Worm (Caenorhabditis elegans): ENCODE measurements around the gene mac-1.

DNA sequence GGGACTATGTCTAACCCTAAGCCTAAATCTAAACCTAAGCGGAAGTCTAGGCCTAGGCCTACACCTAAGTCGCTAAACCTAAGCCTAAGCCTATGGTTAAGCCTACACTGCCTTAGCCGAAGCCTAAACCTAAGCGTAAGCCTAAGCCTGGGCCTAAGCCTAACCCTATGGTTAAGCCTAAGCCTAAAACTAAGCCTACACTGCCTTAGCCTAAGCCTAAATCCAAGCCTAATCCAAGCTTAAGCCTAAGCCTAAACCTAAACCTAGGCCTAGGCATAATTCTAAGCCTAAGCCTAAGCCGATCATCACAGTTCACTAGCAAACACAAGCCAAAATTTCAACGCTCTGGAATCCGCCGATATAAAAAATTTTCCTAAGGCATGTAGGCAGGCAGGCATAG, 20.6 kb upstream of the mac-1 start:
- TF ChIP-seq elt-1 (tag; optimal IDR thresholded peaks at IDR 0.05; ENCODE audit: borderline replicate concordance, insufficient read depth) (no peak), nhr-2 (tag; optimal IDR thresholded peaks at IDR 0.05) (no peak), unc-39 (tag; optimal IDR thresholded peaks at IDR 0.05) (no peak), elt-3 (tag; optimal IDR thresholded peaks at IDR 0.05) (no peak), nhr-237 (tag; optimal IDR thresholded peaks at IDR 0.05) (no peak), snpc-4 (tag; optimal IDR thresholded peaks at IDR 0.05) (no peak), unc-120 (tag; optimal IDR thresholded peaks at IDR 0.05; ENCODE audit: poor library complexity, severe bottlenecking) (no peak), unc-62 (GFP tag; optimal IDR thresholded peaks at IDR 0.05) (no peak), sptf-1 (tag; optimal IDR thresholded peaks at IDR 0.05) (no peak), nhr-76 (tag; optimal IDR thresholded peaks at IDR 0.05) (no peak), lsy-2 (tag; optimal IDR thresholded peaks at IDR 0.05) (no peak)

Data from whole organism, mixed stage, embryonic.